Worm (Caenorhabditis elegans) whole organism, early embryonic: ENCODE data around the gene sra-1.

Source experiments
- B0310.2 ChIP-seq: sonication (generic microtip); optimal IDR thresholded peaks from 2 replicates; lab custom pipeline; 2016; ENCODE audit warnings: mild to moderate bottlenecking, missing genetic modification characterization, missing compliant biosample characterization
- F13C5.2 ChIP-seq: sonication (generic microtip); optimal IDR thresholded peaks from 2 replicates; lab custom pipeline; 2017; ENCODE audit warnings: mild to moderate bottlenecking, missing genetic modification characterization, inconsistent platforms, missing compliant biosample characterization
- aly-1 ChIP-seq: sonication (generic microtip); optimal IDR thresholded peaks from 2 replicates; lab custom pipeline; 2016; ENCODE audit warnings: missing genetic modification characterization, missing compliant biosample characterization
- ama-1 ChIP-seq: fragments of 150-350 bp; optimal IDR thresholded peaks from 2 replicates; lab custom pipeline; 2014
- ceh-13 ChIP-seq: fragments of 200-800 bp; sonication (Bioruptor generic); optimal IDR thresholded peaks from 2 replicates; lab custom pipeline; 2018; ENCODE audit warnings: mild to moderate bottlenecking, missing genetic modification characterization, missing compliant biosample characterization
- ceh-36 ChIP-seq: sonication (generic microtip); optimal IDR thresholded peaks from 2 replicates; lab custom pipeline; 2016; ENCODE audit warnings: missing genetic modification characterization, inconsistent platforms, missing compliant biosample characterization
- ets-7 ChIP-seq: sonication (generic microtip); optimal IDR thresholded peaks from 2 replicates; lab custom pipeline; 2016; ENCODE audit warnings: missing genotype, missing genetic modification characterization, missing compliant biosample characterization
- flt-1 ChIP-seq: fragments of 200-800 bp; sonication (Bioruptor generic); IDR thresholded peaks from 2 replicates; pipeline ENCODE4 v1.3.6; 2022; ENCODE audit warnings: missing genetic modification characterization, missing compliant biosample characterization
- hmbx-1 ChIP-seq: sonication (generic microtip); optimal IDR thresholded peaks from 2 replicates; lab custom pipeline; 2016; ENCODE audit warnings: mild to moderate bottlenecking, missing genetic modification characterization, missing compliant biosample characterization
- hmg-4 ChIP-seq: fragments of 200-800 bp; sonication (Bioruptor generic); optimal IDR thresholded peaks from 2 replicates; lab custom pipeline; 2018; ENCODE audit warnings: mild to moderate bottlenecking, missing genetic modification characterization, missing compliant biosample characterization
- hnd-1 ChIP-seq: sonication (generic microtip); optimal IDR thresholded peaks from 2 replicates; lab custom pipeline; 2016; ENCODE audit warnings: missing genetic modification characterization, missing compliant biosample characterization
- pes-1 ChIP-seq: fragments of 200-800 bp; sonication (Bioruptor generic); IDR thresholded peaks from 2 replicates; pipeline ENCODE4 v1.3.6; 2022; ENCODE audit warnings: missing genetic modification reagents, missing genetic modification characterization, missing compliant biosample characterization
- scrt-1 ChIP-seq: fragments of 200-800 bp; sonication (Bioruptor generic); IDR thresholded peaks from 2 replicates; pipeline ENCODE4 v1.3.6; 2022; ENCODE audit warnings: missing genetic modification characterization, missing compliant biosample characterization
- sea-1 ChIP-seq: fragments of 200-800 bp; sonication (Bioruptor generic); conservative IDR thresholded peaks from 2 replicates; pipeline ENCODE4 v1.3.6; 2022; ENCODE audit warnings: missing genetic modification characterization, missing compliant biosample characterization
- tbx-11 ChIP-seq: fragments of 200-800 bp; sonication (Bioruptor generic); IDR thresholded peaks from 2 replicates; pipeline ENCODE4 v1.3.6; 2022; ENCODE audit warnings: missing genetic modification characterization, missing compliant biosample characterization
- tbx-37 ChIP-seq: fragments of 200-800 bp; sonication (Bioruptor generic); conservative IDR thresholded peaks from 2 replicates; pipeline ENCODE4 v1.3.6; 2022; ENCODE audit warnings: missing genetic modification reagents, missing genetic modification characterization, missing compliant biosample characterization
- tra-4 ChIP-seq: sonication (generic microtip); optimal IDR thresholded peaks from 2 replicates; lab custom pipeline; 2017; ENCODE audit warnings: missing genetic modification characterization, missing compliant biosample characterization

sra-1 gene

ce11 chrII:9521570-9521969 lies at the start of gene sra-1:
sra-1 (minus strand) TSS chrII:9521670.
- no peak for TF ChIP-seq scrt-1
- no peak for TF ChIP-seq ama-1
- no peak for TF ChIP-seq pes-1 (GFP tag; lab: Robert Waterston, UW)
- TF ChIP-seq flt-1 (GFP tag; lab: Robert Waterston, UW), result no peak
- TF ChIP-seq ets-7, result no peak
- no peak for TF ChIP-seq tbx-11 (GFP tag; lab: Robert Waterston, UW)
- TF ChIP-seq ceh-13, result no peak
- TF ChIP-seq sea-1 (GFP tag; lab: Robert Waterston, UW), result no peak
- no peak for TF ChIP-seq ceh-36 (tag; lab: Kevin White, UChicago)
- no peak for TF ChIP-seq B0310.2
- no peak for TF ChIP-seq aly-1 (tag; lab: Kevin White, UChicago)
- no peak for TF ChIP-seq hmg-4 (GFP tag; lab: Kevin White, UChicago)
- no peak for TF ChIP-seq hnd-1 (tag; lab: Kevin White, UChicago)
- no peak for TF ChIP-seq tbx-37
- no peak for TF ChIP-seq hmbx-1 (tag; lab: Kevin White, UChicago)

ce11 chrII:9566045-9566444 lies 44.6 kb upstream of the sra-1 start:
- TF ChIP-seq ceh-13 (peak; percentile 90), tbx-11 (GFP tag; lab: Robert Waterston, UW) (peak; percentile 95), hnd-1 (tag; lab: Kevin White, UChicago) (peak; percentile 79), ama-1 (no peak), ets-7 (peak; percentile 84), sea-1 (GFP tag; lab: Robert Waterston, UW) (peak; percentile 92), pes-1 (GFP tag; lab: Robert Waterston, UW) (peak; percentile 95), aly-1 (tag; lab: Kevin White, UChicago) (peak; percentile 95), scrt-1 (peak; percentile 93), tra-4 (peak; percentile 55), hmbx-1 (tag; lab: Kevin White, UChicago) (peak; percentile 70), flt-1 (GFP tag; lab: Robert Waterston, UW) (peak; percentile 95), tbx-37 (peak; percentile 92), hmg-4 (GFP tag; lab: Kevin White, UChicago) (peak; percentile 86), B0310.2 (peak; percentile 91), ceh-36 (tag; lab: Kevin White, UChicago) (peak; percentile 94), F13C5.2 (tag; lab: Kevin White, UChicago) (peak; percentile 95)

- TF ChIP-seq F13C5.2 (tag; lab: Kevin White, UChicago) (no peak), tbx-37 (no peak), scrt-1 (no peak)
Measured at ce11 chrII:9560895-9561294, 39.4 kb upstream of the sra-1 start.

DNA sequence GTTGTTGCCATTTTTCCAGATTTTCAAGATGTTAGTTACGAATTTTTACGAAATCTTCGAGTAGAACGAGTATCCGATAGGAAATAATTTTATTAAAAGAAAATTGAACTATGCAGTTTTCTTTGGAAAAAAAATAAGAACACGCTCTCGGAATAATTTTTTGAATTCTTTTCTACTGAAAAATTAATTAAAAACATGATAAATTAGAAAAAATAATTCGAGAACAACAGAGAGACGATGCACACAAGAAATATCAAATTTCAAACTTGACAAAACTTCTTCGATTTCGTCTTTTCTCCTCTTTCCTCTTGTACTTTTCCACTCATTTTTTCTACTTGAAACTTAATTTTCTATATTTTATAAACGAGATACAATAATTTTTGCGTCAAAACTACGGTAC lies 38.5 kb upstream of the sra-1 start, which contains the start of gene F35H8.4:
F35H8.4 (minus strand) TSS at position 101 of the 400 bp plus-strand sequence.
- TF ChIP-seq F13C5.2 (tag; lab: Kevin White, UChicago), result no peak
- TF ChIP-seq tbx-11 (GFP tag; lab: Robert Waterston, UW), result no peak
- TF ChIP-seq flt-1 (GFP tag; lab: Robert Waterston, UW), result no peak
- TF ChIP-seq ceh-13, result no peak
- TF ChIP-seq tbx-37, result no peak
- no peak for TF ChIP-seq pes-1 (GFP tag; lab: Robert Waterston, UW)
- TF ChIP-seq hmbx-1 (tag; lab: Kevin White, UChicago), result no peak
- TF ChIP-seq ama-1, result no peak
- no peak for TF ChIP-seq aly-1 (tag; lab: Kevin White, UChicago)
- TF ChIP-seq ets-7, result no peak
- TF ChIP-seq sea-1 (GFP tag; lab: Robert Waterston, UW), result no peak
- TF ChIP-seq hnd-1 (tag; lab: Kevin White, UChicago), result no peak
- TF ChIP-seq tra-4, result no peak
- no peak for TF ChIP-seq hmg-4 (GFP tag; lab: Kevin White, UChicago)
- TF ChIP-seq B0310.2, result no peak
- no peak for TF ChIP-seq ceh-36 (tag; lab: Kevin White, UChicago)
- no peak for TF ChIP-seq scrt-1

ce11 chrII:9558906-9559305 lies 37.4 kb upstream of the sra-1 start:
- TF ChIP-seq ets-7 (no peak), hnd-1 (tag; lab: Kevin White, UChicago) (no peak), ama-1 (no peak), pes-1 (GFP tag; lab: Robert Waterston, UW) (no peak), F13C5.2 (tag; lab: Kevin White, UChicago) (no peak), hmg-4 (GFP tag; lab: Kevin White, UChicago) (no peak), ceh-13 (no peak), tbx-11 (GFP tag; lab: Robert Waterston, UW) (no peak), B0310.2 (no peak), tra-4 (no peak), sea-1 (GFP tag; lab: Robert Waterston, UW) (no peak), scrt-1 (no peak), flt-1 (GFP tag; lab: Robert Waterston, UW) (no peak), tbx-37 (no peak), hmbx-1 (tag; lab: Kevin White, UChicago) (no peak), aly-1 (tag; lab: Kevin White, UChicago) (no peak), ceh-36 (tag; lab: Kevin White, UChicago) (no peak)

- TF ChIP-seq tbx-11 (GFP tag; lab: Robert Waterston, UW), result no peak
- TF ChIP-seq F13C5.2 (tag; lab: Kevin White, UChicago), result peak; percentile 8
Measured at ce11 chrII:9557437-9558150, 36.1 kb upstream of the sra-1 start, which contains the start of gene zfp-2. zfp-2 (plus strand) TSS chrII:9557650.

DNA sequence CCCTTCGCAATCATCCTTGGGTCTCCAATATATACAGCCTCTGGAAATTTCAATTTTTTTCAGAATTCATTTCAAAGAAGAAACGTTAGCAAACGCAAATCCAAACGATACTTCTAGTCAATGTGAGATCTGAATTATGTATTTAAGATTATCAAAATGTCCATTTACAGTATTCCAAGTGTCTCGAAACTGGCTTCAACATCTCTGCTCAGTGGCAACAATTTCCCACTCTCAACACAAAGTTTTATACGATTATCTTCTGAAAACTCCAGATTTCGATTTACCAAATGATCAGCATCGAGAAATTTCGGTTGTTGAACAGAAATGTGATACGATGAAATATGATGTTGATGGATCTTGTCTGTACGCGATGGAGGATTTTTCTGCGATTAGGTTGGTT lies 35.1 kb upstream of the sra-1 start:
- TF ChIP-seq hnd-1 (tag; lab: Kevin White, UChicago) (no peak), tbx-11 (GFP tag; lab: Robert Waterston, UW) (no peak), hmbx-1 (tag; lab: Kevin White, UChicago) (no peak), B0310.2 (no peak), ceh-13 (no peak), pes-1 (GFP tag; lab: Robert Waterston, UW) (no peak), ceh-36 (tag; lab: Kevin White, UChicago) (no peak), F13C5.2 (tag; lab: Kevin White, UChicago) (no peak), tra-4 (no peak), sea-1 (GFP tag; lab: Robert Waterston, UW) (no peak), aly-1 (tag; lab: Kevin White, UChicago) (no peak)
